Fruit fly (Drosophila melanogaster) whole organism, adult: Measurements from ENCODE around the gene CG9150.

Source experiments
- CG12768 ChIP-seq: fragments of 200-800 bp; sonication (Bioruptor generic); optimal IDR thresholded peaks from 2 replicates; lab custom pipeline; 2017; ENCODE audit warnings: missing biosample characterization, missing genetic modification characterization, mild to moderate bottlenecking, moderate library complexity, missing genetic modification reagents
- CG1620 ChIP-seq: fragments of 200-800 bp; sonication (Bioruptor generic); optimal IDR thresholded peaks from 2 replicates; lab custom pipeline; 2016; ENCODE audit warnings: missing biosample characterization, missing genetic modification characterization
- CG7045 ChIP-seq: fragments of 200-800 bp; sonication (Bioruptor generic); optimal IDR thresholded peaks from 2 replicates; lab custom pipeline; 2017; ENCODE audit warnings: missing biosample characterization, mild to moderate bottlenecking, missing genetic modification characterization
- Clk ChIP-seq: fragments of 200-800 bp; sonication (Bioruptor generic); optimal IDR thresholded peaks from 2 replicates; lab custom pipeline; 2017; ENCODE audit warnings: missing biosample characterization, missing genetic modification characterization
- Mnt ChIP-seq: fragments of 200-800 bp; sonication (Bioruptor generic); optimal IDR thresholded peaks from 2 replicates; lab custom pipeline; 2016; ENCODE audit warnings: missing biosample characterization, mild to moderate bottlenecking, missing genetic modification characterization
- kay ChIP-seq: fragments of 200-800 bp; sonication (Bioruptor generic); peaks from one replicate; lab custom pipeline; 2016; ENCODE audit warnings: missing biosample characterization, missing genetic modification characterization, borderline replicate concordance
- tj ChIP-seq: fragments of 200-800 bp; sonication (Bioruptor generic); optimal IDR thresholded peaks from 3 replicates; lab custom pipeline; 2017; ENCODE audit warnings: missing biosample characterization, mild to moderate bottlenecking, missing genetic modification characterization, moderate library complexity

- TF ChIP-seq Clk (GFP tag; lab: Kevin White, UChicago), result no peak
- no peak for TF ChIP-seq CG12768 (GFP tag; lab: Kevin White, UChicago)
- TF ChIP-seq kay (GFP tag; lab: Kevin White, UChicago), result no peak
- TF ChIP-seq CG7045 (GFP tag; lab: Kevin White, UChicago), result no peak
- no peak for TF ChIP-seq tj
- TF ChIP-seq Mnt (GFP tag; lab: Kevin White, UChicago), result peak; percentile 65
- peak; percentile 52 for TF ChIP-seq CG1620 (GFP tag; lab: Kevin White, UChicago)
These were observed 30.3 kb upstream of the CG9150 start, which contains the start of gene CG9175 for dm6 chr2L:6098479-6099269.
